Worm (Caenorhabditis elegans): Measurements from ENCODE around the gene srg-4.

Gene srg-4

ce11 chrIII:6270277-6270676 is 8.4 kb upstream of the srg-4 start, which contains the start of gene srg-3:
Gene srg-3, minus strand, starts transcription at chrIII:6270377.
- TF ChIP-seq T07F8.4 (tag; optimal IDR thresholded peaks at IDR 0.05) (no peak), F57A8.1 (GFP tag; optimal IDR thresholded peaks at IDR 0.05) (no peak), rec-8 (tag; optimal IDR thresholded peaks at IDR 0.05) (no peak), rpc-1 (optimal IDR thresholded peaks at IDR 0.05) (no peak), rpc-1 (tag; optimal IDR thresholded peaks at IDR 0.05) (no peak), ceh-79 (tag; optimal IDR thresholded peaks at IDR 0.05) (no peak), ztf-22 (GFP tag; optimal IDR thresholded peaks at IDR 0.05) (no peak), madf-8 (GFP tag; conservative IDR thresholded peaks at IDR 0.05) (no peak), dpl-1 (GFP tag; optimal IDR thresholded peaks at IDR 0.05) (no peak), unc-130 (GFP tag; optimal IDR thresholded peaks at IDR 0.05) (no peak), F52B5.7 (tag; optimal IDR thresholded peaks at IDR 0.05) (no peak), B0336.3 (GFP tag; IDR thresholded peaks at IDR 0.05) (no peak), bed-1 (GFP tag; IDR thresholded peaks at IDR 0.05) (no peak), ets-4 (GFP tag; optimal IDR thresholded peaks at IDR 0.05) (no peak), tbp1 (GFP tag; optimal IDR thresholded peaks at IDR 0.05) (no peak), K11D2.4 (GFP tag; IDR thresholded peaks at IDR 0.05) (no peak)

- no peak for TF ChIP-seq die-1 (tag; optimal IDR thresholded peaks at IDR 0.05)
- TF ChIP-seq fkh-3 (tag; optimal IDR thresholded peaks at IDR 0.05): no peak
- no peak for TF ChIP-seq mes-4 (tag; optimal IDR thresholded peaks at IDR 0.05)
- TF ChIP-seq rpc-1 (optimal IDR thresholded peaks at IDR 0.05): no peak
- TF ChIP-seq rpc-1 (tag; optimal IDR thresholded peaks at IDR 0.05): no peak
- TF ChIP-seq lin-35 (GFP tag; optimal IDR thresholded peaks at IDR 0.05): no peak
- TF ChIP-seq let-526 (GFP tag; IDR thresholded peaks at IDR 0.05): no peak
- TF ChIP-seq rec-8 (tag; optimal IDR thresholded peaks at IDR 0.05): no peak
- no peak for TF ChIP-seq ztf-28 (GFP tag; IDR thresholded peaks at IDR 0.05)
- TF ChIP-seq efl-1 (GFP tag; optimal IDR thresholded peaks at IDR 0.05): no peak
- TF ChIP-seq gei-17 (GFP tag; optimal IDR thresholded peaks at IDR 0.05): no peak
- TF ChIP-seq snpc-3.4 (tag; optimal IDR thresholded peaks at IDR 0.05): no peak
- no peak for TF ChIP-seq Y79H2A.3 (GFP tag; conservative IDR thresholded peaks at IDR 0.05)
- no peak for TF ChIP-seq sptf-2 (GFP tag; optimal IDR thresholded peaks at IDR 0.05)
- no peak for TF ChIP-seq lir-1 (GFP tag; conservative IDR thresholded peaks at IDR 0.05)
- TF ChIP-seq pha-4 (tag; optimal IDR thresholded peaks at IDR 0.05): no peak
Observed at ce11 chrIII:6268061-6268460, 6.2 kb upstream of the srg-4 start, which contains the start of gene srg-7. Gene srg-7, minus strand, starts transcription at chrIII:6268161.

ce11 chrIII:6265911-6266310 is 4.0 kb upstream of the srg-4 start, which contains the start of gene srg-6:
Gene srg-6, minus strand, starts transcription at chrIII:6266011.
- TF ChIP-seq sptf-2 (GFP tag; optimal IDR thresholded peaks at IDR 0.05) (no peak), ztf-22 (GFP tag; optimal IDR thresholded peaks at IDR 0.05) (no peak), ztf-6 (GFP tag; IDR thresholded peaks at IDR 0.05) (no peak), cebp-2 (GFP tag; IDR thresholded peaks at IDR 0.05) (no peak), dpff-1 (tag; optimal IDR thresholded peaks at IDR 0.05) (no peak), F52B5.7 (tag; optimal IDR thresholded peaks at IDR 0.05) (no peak), T07F8.4 (tag; optimal IDR thresholded peaks at IDR 0.05) (no peak), fkh-3 (tag; optimal IDR thresholded peaks at IDR 0.05) (no peak), mel-28 (tag; optimal IDR thresholded peaks at IDR 0.05; ENCODE audit: borderline replicate concordance) (no peak), C06A6.2 (GFP tag; conservative IDR thresholded peaks at IDR 0.05) (no peak), madf-3 (GFP tag; IDR thresholded peaks at IDR 0.05) (no peak), rpc-1 (optimal IDR thresholded peaks at IDR 0.05) (no peak), rpc-1 (tag; optimal IDR thresholded peaks at IDR 0.05) (no peak), akir-1 (GFP tag; optimal IDR thresholded peaks at IDR 0.05) (no peak), snpc-1.1 (tag; optimal IDR thresholded peaks at IDR 0.05; ENCODE audit: insufficient read depth) (no peak), unc-130 (GFP tag; optimal IDR thresholded peaks at IDR 0.05) (no peak), snpc-1.3 (tag; optimal IDR thresholded peaks at IDR 0.05; ENCODE audit: insufficient read depth) (no peak), bed-2 (GFP tag; IDR thresholded peaks at IDR 0.05) (no peak)

Measured in whole organism, young adult.